Fruit fly (Drosophila melanogaster): ENCODE data around the gene Snup.

- TF ChIP-seq Ets96B (tag; optimal IDR thresholded peaks at IDR 0.05) (no peak), CG16779 (tag; optimal IDR thresholded peaks at IDR 0.05) (no peak), spab (GFP tag; optimal IDR thresholded peaks at IDR 0.05) (no peak), CG7368 (GFP tag; optimal IDR thresholded peaks at IDR 0.05) (no peak), CG3032 (tag; optimal IDR thresholded peaks at IDR 0.05) (no peak), lz (GFP tag; optimal IDR thresholded peaks at IDR 0.05) (no peak)
These were observed 19.2 kb upstream of the Snup start for dm6 chr3L:2632763-2633100.
